Worm (Caenorhabditis elegans) whole organism, L2 larva: ENCODE data around the gene gst-40.

Experiments
- R02D3.7 ChIP-seq: fragments of 150-350 bp; optimal IDR thresholded peaks from 2 replicates; lab custom pipeline; 2014; ENCODE audit warnings: missing biosample characterization, missing genetic modification characterization
- aly-2 ChIP-seq: fragments of 150-350 bp; optimal IDR thresholded peaks from 2 replicates; lab custom pipeline; 2014; ENCODE audit warnings: missing biosample characterization, missing genetic modification characterization
- egl-27 ChIP-seq: sonication (generic microtip); optimal IDR thresholded peaks from 3 replicates; lab custom pipeline; 2017; ENCODE audit warnings: missing biosample characterization, missing genetic modification reagents, missing genetic modification characterization
- lin-39 ChIP-seq: fragments of 150-350 bp; optimal IDR thresholded peaks from 2 replicates; lab custom pipeline; 2014; ENCODE audit warnings: missing biosample characterization, missing genetic modification reagents, missing genetic modification characterization

DNA sequence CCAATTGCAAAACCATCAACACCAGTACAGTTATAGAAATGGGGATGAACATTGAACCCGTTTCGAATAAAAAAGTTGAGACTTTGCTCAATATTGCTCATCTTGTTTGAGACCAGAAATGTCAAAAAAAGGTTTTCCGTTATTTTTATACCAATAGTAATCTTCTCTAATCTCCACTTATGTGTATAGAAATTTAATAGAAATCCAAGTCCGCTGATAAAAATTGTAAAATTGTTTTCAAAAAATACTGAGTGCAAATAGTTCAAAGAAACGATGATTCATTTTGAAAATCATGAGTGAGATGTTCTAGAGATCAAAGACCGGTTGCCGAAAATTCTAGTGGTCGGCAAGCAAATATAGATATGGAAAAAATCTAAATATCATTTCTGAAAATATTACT lies 41.0 kb upstream of the gst-40 start, which contains the start of gene Y55F3C.10:
- TF ChIP-seq lin-39 (tag; lab: Kevin White, UChicago) (no peak), aly-2 (tag; lab: Kevin White, UChicago) (no peak), egl-27 (tag; lab: Kevin White, UChicago) (no peak), R02D3.7 (no peak)
